Fruit fly (Drosophila melanogaster): ENCODE measurements around the gene Trmt112.
A peak's percentile ranks its signal among the peaks of the same experiment; 100 is the strongest.

Gene Trmt112

dm6 chr3L:21239999-21240509 lies 23.4 kb upstream of the Trmt112 start (continued):
- TF ChIP-seq Eip74EF (GFP tag; optimal IDR thresholded peaks at IDR 0.05): peak in 1 of 2 experiments; percentile 29
- peak; percentile 20; the same call in 1 of the 2 replicates for TF ChIP-seq tna (GFP tag; IDR thresholded peaks at IDR 0.05; ENCODE audit: partially characterized antibody)
- peak; percentile 20 for TF ChIP-seq CG1603 (tag; optimal IDR thresholded peaks at IDR 0.05)
- TF ChIP-seq hbn (GFP tag; IDR thresholded peaks at IDR 0.05; ENCODE audit: partially characterized antibody): peak; percentile 27; the same call in 1 of the 2 replicates
- no peak for TF ChIP-seq maf-S (GFP tag; optimal IDR thresholded peaks at IDR 0.05)
- TF ChIP-seq CG13287 (GFP tag; IDR thresholded peaks at IDR 0.05; ENCODE audit: partially characterized antibody): peak; percentile 71
- peak; percentile 3 for TF ChIP-seq Asciz (GFP tag; optimal IDR thresholded peaks at IDR 0.05)
- TF ChIP-seq z (GFP tag; IDR thresholded peaks at IDR 0.05): peak; percentile 74; the same call in 2 of the 3 replicates
- TF ChIP-seq scrt (GFP tag; optimal IDR thresholded peaks at IDR 0.05): peak; percentile 56
- TF ChIP-seq CG12071 (GFP tag; optimal IDR thresholded peaks at IDR 0.05): peak; percentile 41
- peak; percentile 29 for TF ChIP-seq CG2875 (GFP tag; optimal IDR thresholded peaks at IDR 0.05)
- TF ChIP-seq CTCF (GFP tag; optimal IDR thresholded peaks at IDR 0.05): no peak
- no peak for TF ChIP-seq trem (tag; optimal IDR thresholded peaks at IDR 0.05)
- TF ChIP-seq Aef1 (GFP tag; IDR thresholded peaks at IDR 0.05): peak; percentile 61; the same call in 2 of the 3 replicates
- TF ChIP-seq ssp (GFP tag; IDR thresholded peaks at IDR 0.05): no peak
- TF ChIP-seq Atf3 (GFP tag; optimal IDR thresholded peaks at IDR 0.05): no peak
- TF ChIP-seq CG8478 (optimal IDR thresholded peaks at IDR 0.05): peak; percentile 12
- peak; percentile 44; the same call in 1 of the 3 replicates for TF ChIP-seq CG34422 (GFP tag; IDR thresholded peaks at IDR 0.05)
- no peak for TF ChIP-seq lbe (GFP tag; optimal IDR thresholded peaks at IDR 0.05)
- peak; percentile 44 for TF ChIP-seq vvl (GFP tag; IDR thresholded peaks at IDR 0.05)
- TF ChIP-seq Dip3 (GFP tag; optimal IDR thresholded peaks at IDR 0.05): no peak
- TF ChIP-seq stc (GFP tag; IDR thresholded peaks at IDR 0.05): peak; percentile 17; the same call in 1 of the 2 replicates
- no peak for TF ChIP-seq CG13123 (GFP tag; optimal IDR thresholded peaks at IDR 0.05)
- peak; percentile 36; the same call in 1 of the 2 replicates for TF ChIP-seq Awh (GFP tag; IDR thresholded peaks at IDR 0.05)
- peak; percentile 10; the same call in 1 of the 2 replicates for TF ChIP-seq CG14014 (GFP tag; IDR thresholded peaks at IDR 0.05)
- TF ChIP-seq MTF-1 (GFP tag; optimal IDR thresholded peaks at IDR 0.05; ENCODE audit: borderline replicate concordance): peak; percentile 57
- peak; percentile 73 for TF ChIP-seq CG42726 (GFP tag; IDR thresholded peaks at IDR 0.05; ENCODE audit: partially characterized antibody)
- peak; percentile 100 for TF ChIP-seq Adf1 (GFP tag; IDR thresholded peaks at IDR 0.05)
- peak; percentile 48; the same call in 1 of the 2 replicates for TF ChIP-seq sna (GFP tag; IDR thresholded peaks at IDR 0.05; ENCODE audit: partially characterized antibody)
- TF ChIP-seq HLHmδ (GFP tag; optimal IDR thresholded peaks at IDR 0.05): peak; percentile 4
- no peak for TF ChIP-seq sob (GFP tag; IDR thresholded peaks at IDR 0.05)
- peak; percentile 20 for TF ChIP-seq CG6813 (GFP tag; optimal IDR thresholded peaks at IDR 0.05)
- peak in 1 of 3 experiments; percentile 27 for TF ChIP-seq Stat92E (GFP tag; optimal IDR thresholded peaks at IDR 0.05)
- TF ChIP-seq CG3163 (GFP tag; optimal IDR thresholded peaks at IDR 0.05): peak; percentile 68
- peak; percentile 43 for TF ChIP-seq CG34376 (GFP tag; optimal IDR thresholded peaks at IDR 0.05)
- TF ChIP-seq CG11504 (tag; optimal IDR thresholded peaks at IDR 0.05): peak; percentile 57
- no peak for TF ChIP-seq CG33213 (GFP tag; optimal IDR thresholded peaks at IDR 0.05)
- TF ChIP-seq jumu (GFP tag; optimal IDR thresholded peaks at IDR 0.05): no peak
- TF ChIP-seq Jarid2 (GFP tag; optimal IDR thresholded peaks at IDR 0.05): peak; percentile 98
- TF ChIP-seq Deaf1 (tag; optimal IDR thresholded peaks at IDR 0.05): peak; percentile 98
- TF ChIP-seq Dll (GFP tag; IDR thresholded peaks at IDR 0.05; ENCODE audit: partially characterized antibody): 0 out of 4 replicates have a peak, but pooled peaks have one; percentile 43
- TF ChIP-seq ci (GFP tag; IDR thresholded peaks at IDR 0.05): peak; percentile 73; the same call in 2 of the 3 replicates
- peak; percentile 60 for TF ChIP-seq CG12769 (tag; optimal IDR thresholded peaks at IDR 0.05)
- no peak for TF ChIP-seq zfh1 (GFP tag; IDR thresholded peaks at IDR 0.05)
- no peak for TF ChIP-seq nau (GFP tag; optimal IDR thresholded peaks at IDR 0.05)
- TF ChIP-seq CG11695 (GFP tag; IDR thresholded peaks at IDR 0.05): 0 out of 3 replicates have a peak, but pooled peaks have one; percentile 7
- TF ChIP-seq Nf-YB (GFP tag; optimal IDR thresholded peaks at IDR 0.05): peak; percentile 75
- peak; percentile 5 for TF ChIP-seq Vsx1 (GFP tag; optimal IDR thresholded peaks at IDR 0.05)
- TF ChIP-seq CG32532 (GFP tag; IDR thresholded peaks at IDR 0.05): peak; percentile 46; the same call in 1 of the 2 replicates
